Fruit fly (Drosophila melanogaster) whole organism, embryonic: ENCODE results near the gene CG34163.
A peak's percentile ranks its signal among the peaks of the same experiment; 100 is the strongest.

Experiments
- ATbp ChIP-seq: fragments of 200-800 bp; sonication (Bioruptor generic); optimal IDR thresholded peaks from 2 replicates; lab custom pipeline; 2017; ENCODE audit warnings: missing biosample characterization, mild to moderate bottlenecking, missing genetic modification characterization, missing genetic modification reagents
- CG10959 ChIP-seq: fragments of 200-800 bp; sonication (Bioruptor generic); IDR thresholded peaks from 2 replicates; pipeline ENCODE4 v1.3.6; 2022; ENCODE audit warnings: missing biosample characterization, missing genetic modification characterization
- CG12744 ChIP-seq: fragments of 200-800 bp; sonication (Bioruptor generic); optimal IDR thresholded peaks from 2 replicates; lab custom pipeline; 2016; ENCODE audit warnings: missing biosample characterization, missing genetic modification characterization
- CG14667 ChIP-seq: fragments of 200-800 bp; sonication (Bioruptor generic); IDR thresholded peaks from 2 replicates; pipeline ENCODE4 v1.3.6; 2022; ENCODE audit warnings: missing biosample characterization, missing genetic modification characterization
- CG1603 ChIP-seq: fragments of 200-800 bp; sonication (Bioruptor generic); optimal IDR thresholded peaks from 2 replicates; lab custom pipeline; 2019; ENCODE audit warnings: missing biosample characterization, mild to moderate bottlenecking, missing genetic modification characterization, moderate library complexity
- CG16813 ChIP-seq: fragments of 200-800 bp; sonication (Bioruptor generic); IDR thresholded peaks from 3 replicates; pipeline ENCODE4 v1.3.6; 2022; ENCODE audit warnings: missing biosample characterization, missing genetic modification characterization; ENCODE audit not compliant: partially characterized antibody
- CG17568 ChIP-seq: fragments of 200-800 bp; sonication (Bioruptor generic); optimal IDR thresholded peaks from 2 replicates; lab custom pipeline; 2018; ENCODE audit warnings: missing biosample characterization, mild to moderate bottlenecking, missing genetic modification characterization, moderate library complexity
- CG1832 ChIP-seq: fragments of 200-800 bp; sonication (Bioruptor generic); optimal IDR thresholded peaks from 2 replicates; lab custom pipeline; 2017; ENCODE audit warnings: missing biosample characterization, mild to moderate bottlenecking, missing genetic modification characterization, inconsistent platforms
- CG31441 ChIP-seq: fragments of 200-800 bp; sonication (Bioruptor generic); IDR thresholded peaks from 2 replicates; pipeline ENCODE4 v1.3.6; 2022; ENCODE audit warnings: missing biosample characterization, missing genetic modification characterization
- CG6175 ChIP-seq: fragments of 200-800 bp; sonication (Bioruptor generic); IDR thresholded peaks from 3 replicates; pipeline ENCODE4 v1.3.6; 2022; ENCODE audit warnings: missing biosample characterization, missing genetic modification characterization
- CG6254 ChIP-seq: fragments of 200-800 bp; sonication (Bioruptor generic); optimal IDR thresholded peaks from 3 replicates; lab custom pipeline; 2017; ENCODE audit warnings: mild to moderate bottlenecking, missing biosample characterization, missing genetic modification reagents, missing genetic modification characterization
- CG7839 ChIP-seq: fragments of 200-800 bp; sonication (Bioruptor generic); optimal IDR thresholded peaks from 3 replicates; lab custom pipeline; 2018; ENCODE audit warnings: missing biosample characterization, mild to moderate bottlenecking, missing genetic modification characterization, moderate library complexity
- CG7928 ChIP-seq: fragments of 200-800 bp; sonication (Bioruptor generic); optimal IDR thresholded peaks from 2 replicates; lab custom pipeline; 2017; ENCODE audit warnings: missing biosample characterization, mild to moderate bottlenecking, missing genetic modification characterization
- CHES-1-like ChIP-seq: fragments of 200-800 bp; sonication (Bioruptor generic); optimal IDR thresholded peaks from 2 replicates; lab custom pipeline; 2016; ENCODE audit warnings: missing biosample characterization, missing genetic modification characterization
- Chrac-16 ChIP-seq: fragments of 200-800 bp; sonication (Bioruptor generic); optimal IDR thresholded peaks from 3 replicates; lab custom pipeline; 2016; ENCODE audit warnings: missing biosample characterization, missing genetic modification characterization
- Deaf1 ChIP-seq: fragments of 200-800 bp; optimal IDR thresholded peaks from 3 replicates; lab custom pipeline; 2019; ENCODE audit warnings: missing biosample characterization, mild to moderate bottlenecking, missing genetic modification characterization, moderate library complexity
- Dll ChIP-seq: fragments of 200-800 bp; sonication (Bioruptor generic); IDR thresholded peaks from 4 replicates; pipeline ENCODE4 v1.3.6; 2022; ENCODE audit warnings: missing biosample characterization, missing genetic modification characterization; ENCODE audit not compliant: partially characterized antibody
- Hr3 ChIP-seq: fragments of 200-800 bp; sonication (Bioruptor generic); optimal IDR thresholded peaks from 3 replicates; lab custom pipeline; 2016; ENCODE audit warnings: missing biosample characterization, missing genetic modification characterization
- Hr39 ChIP-seq: fragments of >200 bp; optimal IDR thresholded peaks from 2 replicates; lab custom pipeline; 2017
- Jarid2 ChIP-seq: fragments of 200-800 bp; sonication (Bioruptor generic); optimal IDR thresholded peaks from 3 replicates; lab custom pipeline; 2017; ENCODE audit warnings: mild to moderate bottlenecking, missing biosample characterization, missing genetic modification reagents, missing genetic modification characterization
- Kr ChIP-seq: fragments of 200-800 bp; sonication (Bioruptor generic); optimal IDR thresholded peaks from 2 replicates; lab custom pipeline; 2017; ENCODE audit warnings: missing biosample characterization, mild to moderate bottlenecking, missing genetic modification characterization
- Opbp ChIP-seq: fragments of 200-800 bp; sonication (Bioruptor generic); IDR thresholded peaks from 3 replicates; pipeline ENCODE4 v1.3.6; 2022; ENCODE audit warnings: missing biosample characterization, missing genetic modification characterization; ENCODE audit not compliant: partially characterized antibody
- Rx ChIP-seq: fragments of 200-800 bp; sonication (Bioruptor generic); IDR thresholded peaks from 2 replicates; pipeline ENCODE4 v1.3.6; 2022; ENCODE audit warnings: missing biosample characterization, missing genetic modification characterization
- Spps ChIP-seq: fragments of 200-800 bp; sonication (Bioruptor generic); optimal IDR thresholded peaks from 2 replicates; lab custom pipeline; 2018; ENCODE audit warnings: missing biosample characterization, mild to moderate bottlenecking, missing genetic modification characterization
- Taf1 ChIP-seq: fragments of 200-800 bp; sonication (Bioruptor generic); IDR thresholded peaks from 2 replicates; pipeline ENCODE4 v1.3.6; 2022; ENCODE audit warnings: missing biosample characterization, missing genetic modification characterization
- ash1 ChIP-seq: fragments of 200-800 bp; sonication (Bioruptor generic); optimal IDR thresholded peaks from 2 replicates; lab custom pipeline; 2018; ENCODE audit warnings: missing biosample characterization, mild to moderate bottlenecking, missing genetic modification characterization
- az2 ChIP-seq: fragments of 200-800 bp; sonication (Bioruptor generic); optimal IDR thresholded peaks from 3 replicates; lab custom pipeline; 2016; ENCODE audit warnings: missing biosample characterization, missing genetic modification characterization
- bowl ChIP-seq: fragments of 200-800 bp; sonication (Bioruptor generic); IDR thresholded peaks from 2 replicates; pipeline ENCODE4 v1.3.6; 2022; ENCODE audit warnings: missing biosample characterization, missing genetic modification characterization
- bsh ChIP-seq, 2 experiments: fragments of 200-800 bp; sonication (Bioruptor generic); optimal IDR thresholded peaks; 2 replicates each; lab custom pipeline; 2017 to 2018; ENCODE audit warnings: mild to moderate bottlenecking in 2 of 2, missing biosample characterization in 2 of 2, missing genetic modification characterization in 2 of 2, moderate library complexity in 1 of 2
- cad ChIP-seq: fragments of >200 bp; optimal IDR thresholded peaks from 2 replicates; lab custom pipeline; 2017; ENCODE audit warnings: missing biosample characterization, missing genetic modification characterization
- cg ChIP-seq: fragments of 200-800 bp; sonication (Bioruptor generic); optimal IDR thresholded peaks from 3 replicates; lab custom pipeline; 2019; ENCODE audit warnings: missing biosample characterization, mild to moderate bottlenecking, missing genetic modification characterization, moderate library complexity
- dimm ChIP-seq: fragments of 200-800 bp; sonication (Bioruptor generic); IDR thresholded peaks from 2 replicates; pipeline ENCODE4 v1.3.6; 2022; ENCODE audit warnings: missing biosample characterization, missing genetic modification characterization
- dm ChIP-seq: fragments of 200-800 bp; sonication (Bioruptor generic); optimal IDR thresholded peaks from 3 replicates; lab custom pipeline; 2016; ENCODE audit warnings: missing biosample characterization, missing genetic modification characterization
- dpn ChIP-seq, 2 experiments: fragments of 200-800 bp; sonication (Bioruptor generic); optimal IDR thresholded peaks; 3 replicates each; lab custom pipeline; 2016; ENCODE audit warnings: missing biosample characterization in 2 of 2, missing genetic modification characterization in 2 of 2
- ewg ChIP-seq: fragments of 200-800 bp; sonication (Bioruptor generic); optimal IDR thresholded peaks from 3 replicates; lab custom pipeline; 2017; ENCODE audit warnings: mild to moderate bottlenecking, missing biosample characterization, missing genetic modification reagents, missing genetic modification characterization
- eyg ChIP-seq: fragments of 200-800 bp; sonication (Bioruptor generic); optimal IDR thresholded peaks from 3 replicates; lab custom pipeline; 2016; ENCODE audit warnings: missing biosample characterization, missing genetic modification characterization
- gfzf ChIP-seq: fragments of 200-800 bp; sonication (Bioruptor generic); optimal IDR thresholded peaks from 2 replicates; lab custom pipeline; 2016; ENCODE audit warnings: missing biosample characterization, mild to moderate bottlenecking, missing genetic modification characterization, moderate library complexity
- ken ChIP-seq: fragments of 200-800 bp; sonication (Bioruptor generic); IDR thresholded peaks from 3 replicates; pipeline ENCODE4 v1.3.6; 2022; ENCODE audit warnings: missing biosample characterization, missing genetic modification characterization
- luna ChIP-seq: fragments of 200-800 bp; sonication (Bioruptor generic); optimal IDR thresholded peaks from 2 replicates; lab custom pipeline; 2016; ENCODE audit warnings: missing biosample characterization, missing genetic modification characterization
- mirr ChIP-seq: fragments of 200-800 bp; sonication (Bioruptor generic); optimal IDR thresholded peaks from 3 replicates; lab custom pipeline; 2018; ENCODE audit warnings: missing biosample characterization, mild to moderate bottlenecking, missing genetic modification characterization
- mld ChIP-seq: fragments of 200-800 bp; sonication (Bioruptor generic); IDR thresholded peaks from 3 replicates; pipeline ENCODE4 v1.3.6; 2022; ENCODE audit warnings: missing biosample characterization, missing genetic modification characterization; ENCODE audit not compliant: partially characterized antibody
- nerfin-2 ChIP-seq: fragments of 200-800 bp; sonication (Bioruptor generic); IDR thresholded peaks from 2 replicates; pipeline ENCODE4 v1.3.6; 2022; ENCODE audit warnings: missing biosample characterization, missing genetic modification characterization; ENCODE audit not compliant: partially characterized antibody
- p53 ChIP-seq: fragments of 200-800 bp; sonication (Bioruptor generic); optimal IDR thresholded peaks from 2 replicates; lab custom pipeline; 2016; ENCODE audit warnings: missing biosample characterization, missing genetic modification characterization
- pros ChIP-seq: fragments of 200-800 bp; sonication (Bioruptor generic); optimal IDR thresholded peaks from 3 replicates; lab custom pipeline; 2019; ENCODE audit warnings: missing biosample characterization, mild to moderate bottlenecking, missing genetic modification characterization, moderate library complexity
- ro ChIP-seq: fragments of 200-800 bp; sonication (Bioruptor generic); IDR thresholded peaks from 2 replicates; pipeline ENCODE4 v1.3.6; 2022; ENCODE audit warnings: missing biosample characterization, missing genetic modification characterization
- sr ChIP-seq: fragments of 200-800 bp; sonication (Bioruptor generic); IDR thresholded peaks from 3 replicates; pipeline ENCODE4 v1.3.6; 2022; ENCODE audit warnings: missing biosample characterization, missing genetic modification characterization
- unpg ChIP-seq: fragments of 200-800 bp; sonication (Bioruptor generic); optimal IDR thresholded peaks from 3 replicates; lab custom pipeline; 2018; ENCODE audit warnings: missing biosample characterization, mild to moderate bottlenecking, missing genetic modification characterization, moderate library complexity
- zen ChIP-seq: fragments of 200-800 bp; sonication (Bioruptor generic); optimal IDR thresholded peaks from 3 replicates; lab custom pipeline; 2018; ENCODE audit warnings: missing biosample characterization, mild to moderate bottlenecking, missing genetic modification characterization, moderate library complexity
- zf30C ChIP-seq: fragments of 200-800 bp; sonication (Bioruptor generic); optimal IDR thresholded peaks from 3 replicates; lab custom pipeline; 2018; ENCODE audit warnings: missing biosample characterization, mild to moderate bottlenecking, missing genetic modification characterization
- zfh2 ChIP-seq: fragments of 200-800 bp; sonication (Bioruptor generic); optimal IDR thresholded peaks from 2 replicates; lab custom pipeline; 2016; ENCODE audit warnings: missing biosample characterization, missing genetic modification characterization

Gene CG34163

dm6 chr2L:11968581-11969272, 19.3 kb upstream of the CG34163 start:
- TF ChIP-seq dpn (GFP tag; optimal IDR thresholded peaks at IDR 0.05; lab: Kevin White, UChicago) (no peak), CG6254 (GFP tag; lab: Kevin White, UChicago) (no peak), ro (no peak), mld (no peak), CG14667 (GFP tag; lab: Robert Waterston, UW) (no peak), zf30C (GFP tag; lab: Kevin White, UChicago) (no peak), Kr (GFP tag; lab: Kevin White, UChicago) (no peak), Taf1 (GFP tag; lab: Robert Waterston, UW) (no peak), ATbp (GFP tag; lab: Kevin White, UChicago) (no peak), Jarid2 (GFP tag; lab: Kevin White, UChicago) (no peak), Deaf1 (tag; lab: Kevin White, UChicago) (no peak), CG31441 (GFP tag; lab: Robert Waterston, UW) (no peak), CG1603 (no peak), CG12744 (GFP tag; lab: Kevin White, UChicago) (no peak), Opbp (GFP tag; lab: Robert Waterston, UW) (no peak), Dll (GFP tag; lab: Robert Waterston, UW) (no peak), mirr (GFP tag; lab: Kevin White, UChicago) (no peak), az2 (GFP tag; lab: Kevin White, UChicago) (no peak), gfzf (GFP tag; lab: Kevin White, UChicago) (no peak), pros (peak; percentile 10), CG16813 (GFP tag; lab: Robert Waterston, UW) (no peak), sr (GFP tag; lab: Robert Waterston, UW) (no peak), CG1832 (GFP tag; lab: Kevin White, UChicago) (peak; percentile 66), Hr3 (no peak), cad (peak; percentile 40), dm (GFP tag; lab: Kevin White, UChicago) (no peak), bowl (GFP tag; lab: Robert Waterston, UW) (no peak), CG6175 (GFP tag; lab: Robert Waterston, UW) (peak; percentile 69; the same call in 1 of the 3 replicates), Chrac-16 (no peak), zen (peak; percentile 59), CG10959 (GFP tag; lab: Robert Waterston, UW) (no peak), Rx (GFP tag; lab: Robert Waterston, UW) (no peak), CG7928 (GFP tag; lab: Kevin White, UChicago) (no peak), eyg (GFP tag; lab: Kevin White, UChicago) (no peak), dimm (GFP tag; lab: Robert Waterston, UW) (no peak), Hr39 (lab: Kevin White, UChicago) (no peak), nerfin-2 (GFP tag; lab: Robert Waterston, UW) (no peak), ewg (GFP tag; lab: Kevin White, UChicago) (no peak), CG7839 (tag; lab: Kevin White, UChicago) (no peak), zfh2 (GFP tag; lab: Kevin White, UChicago) (no peak), p53 (no peak), luna (GFP tag; lab: Kevin White, UChicago) (no peak), CG17568 (GFP tag; lab: Kevin White, UChicago) (no peak), ken (GFP tag; lab: Robert Waterston, UW) (no peak), ash1 (GFP tag; lab: Kevin White, UChicago) (no peak), bsh (GFP tag; optimal IDR thresholded peaks at IDR 0.05; lab: Kevin White, UChicago) (no peak), cg (GFP tag; lab: Kevin White, UChicago) (peak; percentile 47), CHES-1-like (GFP tag; lab: Kevin White, UChicago) (no peak), Spps (no peak), unpg (no peak)
